Worm (Caenorhabditis elegans) whole organism, young adult: ENCODE results near the gene cyp-34A1.
"Not testable (repeated sequence)": the region's sequence is repeated elsewhere in the genome, so short reads cannot be mapped to it uniquely, and the experiment has no call there.

Experiments
- K11D2.4 ChIP-seq: fragments of 200-800 bp; sonication (Bioruptor generic); IDR thresholded peaks from 2 replicates; pipeline ENCODE4 v1.3.6; 2022; ENCODE audit warnings: missing genetic modification reagents, missing genetic modification characterization, missing compliant biosample characterization
- Y56A3A.18 ChIP-seq: fragments of 200-800 bp; sonication (Bioruptor generic); IDR thresholded peaks from 2 replicates; pipeline ENCODE4 v1.3.6; 2022; ENCODE audit warnings: missing genetic modification reagents, missing genetic modification characterization, missing compliant biosample characterization
- aptf-2 ChIP-seq: fragments of 200-800 bp; sonication (Bioruptor generic); conservative IDR thresholded peaks from 2 replicates; pipeline ENCODE4 v1.3.6; 2022; ENCODE audit warnings: missing genetic modification reagents, missing genetic modification characterization, missing compliant biosample characterization
- aptf-3 ChIP-seq: fragments of 200-800 bp; sonication (Bioruptor generic); IDR thresholded peaks from 2 replicates; pipeline ENCODE4 v1.3.6; 2022; ENCODE audit warnings: missing genetic modification characterization, missing compliant biosample characterization
- atf-7 ChIP-seq: sonication (generic microtip); optimal IDR thresholded peaks from 2 replicates; lab custom pipeline; 2017; ENCODE audit warnings: mild to moderate bottlenecking, missing genetic modification characterization, missing compliant biosample characterization
- attf-6 ChIP-seq: fragments of 200-800 bp; sonication (Bioruptor generic); IDR thresholded peaks from 2 replicates; pipeline ENCODE4 v1.3.6; 2022; ENCODE audit warnings: missing genetic modification reagents, missing genetic modification characterization, missing compliant biosample characterization
- cebp-2 ChIP-seq: fragments of 200-800 bp; sonication (Bioruptor generic); IDR thresholded peaks from 2 replicates; pipeline ENCODE4 v1.3.6; 2022; ENCODE audit warnings: missing genetic modification characterization, missing compliant biosample characterization
- die-1 ChIP-seq: sonication (generic microtip); optimal IDR thresholded peaks from 2 replicates; lab custom pipeline; 2016; ENCODE audit warnings: missing genotype, mild to moderate bottlenecking, missing genetic modification characterization, missing compliant biosample characterization
- dox-1 ChIP-seq: fragments of 200-800 bp; sonication (Bioruptor generic); IDR thresholded peaks from 2 replicates; pipeline ENCODE4 v1.3.6; 2022; ENCODE audit warnings: missing genetic modification reagents, missing genetic modification characterization, missing compliant biosample characterization
- dpl-1 ChIP-seq: fragments of 150-350 bp; optimal IDR thresholded peaks from 2 replicates; lab custom pipeline; 2014; ENCODE audit warnings: missing biosample characterization, missing genetic modification reagents, missing genetic modification characterization
- ekl-4 ChIP-seq: fragments of 200-800 bp; sonication (Bioruptor generic); IDR thresholded peaks from 2 replicates; pipeline ENCODE4 v1.3.6; 2022; ENCODE audit warnings: missing genetic modification reagents, missing genetic modification characterization, missing compliant biosample characterization
- hmg-20 ChIP-seq: fragments of 200-800 bp; sonication (Bioruptor generic); IDR thresholded peaks from 2 replicates; pipeline ENCODE4 v1.3.6; 2022; ENCODE audit warnings: missing genetic modification reagents, missing genetic modification characterization, missing compliant biosample characterization
- let-526 ChIP-seq: fragments of 200-800 bp; sonication (Bioruptor generic); IDR thresholded peaks from 2 replicates; pipeline ENCODE4 v1.3.6; 2022; ENCODE audit warnings: missing genetic modification reagents, missing genetic modification characterization, missing compliant biosample characterization
- lin-54 ChIP-seq: fragments of 200-800 bp; sonication (Bioruptor generic); optimal IDR thresholded peaks from 2 replicates; lab custom pipeline; 2018; ENCODE audit warnings: mild to moderate bottlenecking, missing genetic modification characterization, missing compliant biosample characterization
- nhr-179 ChIP-seq: sonication (generic microtip); optimal IDR thresholded peaks from 2 replicates; lab custom pipeline; 2016; ENCODE audit warnings: mild to moderate bottlenecking, missing genetic modification characterization, missing compliant biosample characterization
- nhr-80 ChIP-seq: sonication (generic microtip); optimal IDR thresholded peaks from 2 replicates; lab custom pipeline; 2016; ENCODE audit warnings: missing genetic modification characterization, missing compliant biosample characterization
- rcor-1 ChIP-seq: fragments of 200-800 bp; sonication (Bioruptor generic); IDR thresholded peaks from 2 replicates; pipeline ENCODE4 v1.3.6; 2022; ENCODE audit warnings: missing genetic modification reagents, missing genetic modification characterization, missing compliant biosample characterization
- rec-8 ChIP-seq, 2 experiments: sonication (generic microtip); optimal IDR thresholded peaks; 2 replicates each; lab custom pipeline; 2016; ENCODE audit warnings: mild to moderate bottlenecking in 2 of 2, missing genetic modification characterization in 2 of 2, missing genetic modification reagents in 2 of 2, missing genotype in 2 of 2, missing biosample characterization in 1 of 2, missing compliant biosample characterization in 1 of 2, moderate library complexity in 1 of 2
- repo-1 ChIP-seq: sonication (generic microtip); optimal IDR thresholded peaks from 2 replicates; lab custom pipeline; 2017; ENCODE audit warnings: mild to moderate bottlenecking, missing genetic modification characterization, missing compliant biosample characterization
- sea-2 ChIP-seq: fragments of 200-800 bp; sonication (Bioruptor generic); IDR thresholded peaks from 2 replicates; pipeline ENCODE4 v1.3.6; 2022; ENCODE audit warnings: missing genetic modification characterization, missing compliant biosample characterization
- snpc-1.3 ChIP-seq: sonication (generic microtip); optimal IDR thresholded peaks from 2 replicates; lab custom pipeline; 2017; ENCODE audit warnings: missing genetic modification characterization, mild to moderate bottlenecking, missing compliant biosample characterization, antibody characterized with exemption, moderate library complexity, missing genotype, missing genetic modification reagents; ENCODE audit not compliant: insufficient read depth
- snpc-3.4 ChIP-seq: sonication (generic microtip); optimal IDR thresholded peaks from 2 replicates; lab custom pipeline; 2017; ENCODE audit warnings: missing genetic modification characterization, mild to moderate bottlenecking, missing compliant biosample characterization, antibody characterized with exemption, moderate library complexity, missing genotype, missing genetic modification reagents
- tbx-9 ChIP-seq: sonication (generic microtip); optimal IDR thresholded peaks from 2 replicates; lab custom pipeline; 2016; ENCODE audit warnings: borderline replicate concordance, missing genetic modification characterization, inconsistent platforms, missing compliant biosample characterization
- unc-62 ChIP-seq: fragments of 150-350 bp; optimal IDR thresholded peaks from 2 replicates; lab custom pipeline; 2014; ENCODE audit warnings: missing biosample characterization, missing genetic modification reagents, missing genetic modification characterization
- ztf-22 ChIP-seq: fragments of 200-800 bp; sonication (Bioruptor generic); optimal IDR thresholded peaks from 2 replicates; lab custom pipeline; 2018; ENCODE audit warnings: mild to moderate bottlenecking, missing genetic modification characterization, moderate library complexity, missing compliant biosample characterization
- ztf-6 ChIP-seq: fragments of 200-800 bp; sonication (Bioruptor generic); IDR thresholded peaks from 2 replicates; pipeline ENCODE4 v1.3.6; 2022; ENCODE audit warnings: missing genetic modification reagents, missing genetic modification characterization, missing compliant biosample characterization

Gene cyp-34A1

DNA sequence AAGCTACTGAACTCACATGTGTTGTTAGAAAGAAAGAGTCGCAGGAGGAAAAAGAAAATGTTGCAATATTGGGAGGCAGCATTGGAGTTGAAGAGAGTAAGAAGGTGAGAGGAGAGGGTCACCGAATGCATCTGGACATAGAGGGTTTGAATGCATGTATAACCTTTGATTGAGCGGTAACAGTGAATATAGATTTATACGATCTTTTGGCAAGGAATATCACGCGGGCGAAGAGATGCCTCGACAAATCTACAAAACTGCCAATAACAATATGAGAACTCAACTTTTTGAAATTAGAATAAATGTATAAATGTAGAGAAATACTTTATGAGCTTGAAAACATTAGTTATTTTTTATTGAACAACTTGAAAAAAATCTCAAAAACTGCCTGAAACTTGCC lies 25.4 kb downstream of the cyp-34A1 start, which contains the start of gene M01B2.10:
Gene M01B2.10, minus strand, starts transcription at position 101 of the 400 bp plus-strand sequence.
- not testable (repeated sequence) for TF ChIP-seq nhr-179 (tag; lab: Kevin White, UChicago); unc-62; sea-2
- TF ChIP-seq, all 124 proteins: peak for 0; not testable (repeated sequence) for 124

DNA sequence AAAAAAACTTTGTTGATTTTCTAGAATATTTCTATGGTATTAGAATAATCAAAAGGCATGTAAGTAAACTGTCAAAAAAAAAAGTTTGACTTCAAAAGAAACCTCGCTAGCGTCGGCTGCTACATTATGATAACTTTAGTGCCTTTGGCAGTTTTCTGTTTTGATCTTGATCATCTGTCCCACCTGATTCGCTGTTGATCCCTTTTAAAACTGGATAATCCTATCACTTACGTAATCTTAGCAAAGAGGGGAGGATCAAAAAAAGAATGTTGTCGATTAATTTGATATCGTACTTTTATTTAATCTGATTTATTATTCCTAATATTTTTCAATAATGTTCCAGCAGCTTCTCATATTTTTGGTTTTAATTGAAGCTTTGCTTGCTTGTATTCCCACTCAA lies 27.9 kb downstream of the cyp-34A1 start, which contains the start of gene M01B2.8:
Gene M01B2.8, plus strand, starts transcription at position 301 of the 400 bp plus-strand sequence.
- TF ChIP-seq lin-54 (GFP tag; lab: Kevin White, UChicago) (no peak), ztf-6 (GFP tag; lab: Robert Waterston, UW) (no peak)

DNA sequence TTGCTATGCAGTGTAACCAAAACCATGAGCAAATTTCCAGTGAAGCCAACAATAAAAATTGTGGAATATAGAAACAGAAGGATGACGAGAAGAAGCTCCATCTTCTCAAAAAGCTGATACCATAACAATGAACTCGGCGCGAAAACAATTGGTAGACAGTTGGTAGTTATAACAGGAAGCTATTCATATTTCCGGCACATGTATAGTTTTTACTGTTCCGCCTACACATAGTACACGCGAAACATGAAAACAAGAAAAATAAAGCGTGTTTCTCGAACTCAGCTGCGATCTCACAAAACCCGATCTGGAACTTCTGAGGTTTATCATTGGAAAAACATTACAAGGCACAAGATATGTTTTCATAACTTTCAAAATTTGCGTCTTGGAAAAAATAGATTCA lies 28.7 kb downstream of the cyp-34A1 start, which contains the start of gene srsx-37:
Gene srsx-37, minus strand, starts transcription at position 101 of the 400 bp plus-strand sequence.
- TF ChIP-seq Y56A3A.18 (GFP tag; lab: Robert Waterston, UW): no peak
- TF ChIP-seq repo-1 (tag; lab: Kevin White, UChicago): no peak
- no peak for TF ChIP-seq lin-54 (GFP tag; lab: Kevin White, UChicago)
- no peak for TF ChIP-seq hmg-20 (GFP tag; lab: Robert Waterston, UW)
- TF ChIP-seq ztf-6 (GFP tag; lab: Robert Waterston, UW): no peak
- no peak for TF ChIP-seq dpl-1 (GFP tag; lab: Kevin White, UChicago)
- TF ChIP-seq, all 124 proteins: peak for 0

DNA sequence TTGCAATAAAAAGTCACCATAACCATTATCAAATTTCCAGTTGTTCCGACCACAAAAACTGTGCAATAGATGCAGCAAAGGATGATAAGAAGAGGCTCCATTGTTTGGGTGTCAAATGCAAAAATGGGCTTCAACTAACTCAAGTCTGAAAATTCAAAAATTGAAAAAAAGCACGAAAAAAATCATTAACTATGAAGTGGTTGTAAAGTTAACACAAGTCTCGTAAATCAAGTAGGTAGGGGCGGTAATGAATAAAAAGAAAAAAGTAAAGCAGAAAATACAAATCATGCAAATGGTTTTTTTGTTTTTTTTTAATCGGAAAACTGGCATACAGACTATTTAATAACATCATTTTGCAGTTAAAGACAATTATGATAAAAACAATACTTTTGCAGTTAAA lies 31.1 kb downstream of the cyp-34A1 start, which contains the start of gene srsx-39:
Gene srsx-39, minus strand, starts transcription at position 101 of the 400 bp plus-strand sequence.
- TF ChIP-seq let-526 (GFP tag; lab: Robert Waterston, UW); atf-7 (tag; lab: Kevin White, UChicago); die-1 (tag; lab: Kevin White, UChicago): not testable (repeated sequence)

DNA sequence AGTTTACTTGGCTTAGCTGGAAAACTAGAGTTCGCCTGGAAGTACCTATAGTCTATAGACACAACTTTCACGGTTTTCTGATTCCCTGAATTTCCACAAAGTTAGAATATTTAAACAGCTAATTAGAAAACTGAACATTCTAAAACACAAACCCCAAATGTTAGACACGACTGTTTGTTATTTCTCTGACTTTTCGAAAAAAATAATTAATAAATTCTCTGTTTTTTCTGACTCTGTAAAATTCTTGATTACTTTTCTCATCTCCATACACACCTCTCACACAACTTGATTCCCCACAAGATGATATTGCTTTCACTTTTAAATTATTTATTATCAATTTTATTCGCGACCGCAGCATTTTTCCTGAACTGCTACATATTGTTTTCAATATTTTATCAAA lies 34.2 kb downstream of the cyp-34A1 start, which contains the start of gene srbc-75:
Gene srbc-75, plus strand, starts transcription at position 301 of the 400 bp plus-strand sequence.
- TF ChIP-seq cebp-2 (no peak), ztf-22 (GFP tag; lab: Kevin White, UChicago) (no peak), aptf-3 (no peak), aptf-2 (GFP tag; lab: Robert Waterston, UW) (no peak), K11D2.4 (no peak), nhr-80 (no peak), snpc-1.3 (tag; lab: Kevin White, UChicago) (no peak), rec-8 (tag; optimal IDR thresholded peaks at IDR 0.05; lab: Kevin White, UChicago) (no peak), attf-6 (GFP tag; lab: Robert Waterston, UW) (no peak), dox-1 (GFP tag; lab: Robert Waterston, UW) (no peak)

DNA sequence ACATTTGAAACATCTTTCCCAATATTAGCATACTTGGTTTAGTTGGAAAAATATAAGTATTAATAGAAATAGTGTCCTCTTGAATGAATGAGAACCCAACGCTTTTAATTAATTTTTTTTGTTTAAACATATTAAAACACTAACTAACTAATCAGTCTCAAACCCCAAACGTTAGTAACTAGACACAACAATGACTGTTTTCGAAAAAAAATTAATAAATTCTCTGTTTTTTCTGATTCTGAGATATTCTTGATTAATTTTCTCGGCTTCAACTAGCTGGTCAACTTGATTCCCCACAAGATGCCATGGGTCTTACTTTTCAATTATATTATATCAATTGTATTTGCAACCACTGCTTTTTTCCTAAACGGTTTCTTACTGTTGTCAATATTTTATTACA lies 35.7 kb downstream of the cyp-34A1 start, which contains the start of gene srbc-76:
Gene srbc-76, plus strand, starts transcription at position 301 of the 400 bp plus-strand sequence.
- TF ChIP-seq rcor-1 (GFP tag; lab: Robert Waterston, UW) (no peak), tbx-9 (tag; lab: Kevin White, UChicago) (no peak)

DNA sequence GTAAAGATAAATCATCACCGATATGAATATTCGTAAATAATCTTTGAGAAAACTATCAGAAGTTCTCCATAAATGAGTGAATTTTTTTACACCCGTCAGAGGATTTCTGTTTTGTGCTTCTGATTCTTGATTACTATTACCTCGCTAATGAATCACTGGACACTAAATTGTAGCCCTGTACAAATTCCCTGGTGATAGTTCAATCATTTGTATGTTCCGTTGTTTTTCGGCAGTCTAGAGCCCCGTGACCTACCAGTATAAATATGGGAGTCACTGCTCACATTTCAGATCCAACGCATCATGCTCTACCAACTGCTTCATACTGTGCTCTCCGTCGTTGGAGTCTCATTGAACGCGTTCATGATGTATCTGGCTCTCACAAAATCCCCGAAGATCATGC lies 37.5 kb downstream of the cyp-34A1 start, which contains the start of gene srd-28:
Gene srd-28, plus strand, starts transcription at position 301 of the 400 bp plus-strand sequence.
- TF ChIP-seq ekl-4; snpc-3.4 (tag; lab: Kevin White, UChicago); let-526 (GFP tag; lab: Robert Waterston, UW): not testable (repeated sequence)
